Worm (Caenorhabditis elegans) whole organism, dauer: Measurements from ENCODE around the gene rec-8.

ENCODE experiments used
- unc-62 ChIP-seq: sonication (generic microtip); optimal IDR thresholded peaks from 2 replicates; lab custom pipeline; 2017; ENCODE audit warnings: missing biosample characterization, missing genetic modification reagents, missing genetic modification characterization

rec-8 gene

DNA sequence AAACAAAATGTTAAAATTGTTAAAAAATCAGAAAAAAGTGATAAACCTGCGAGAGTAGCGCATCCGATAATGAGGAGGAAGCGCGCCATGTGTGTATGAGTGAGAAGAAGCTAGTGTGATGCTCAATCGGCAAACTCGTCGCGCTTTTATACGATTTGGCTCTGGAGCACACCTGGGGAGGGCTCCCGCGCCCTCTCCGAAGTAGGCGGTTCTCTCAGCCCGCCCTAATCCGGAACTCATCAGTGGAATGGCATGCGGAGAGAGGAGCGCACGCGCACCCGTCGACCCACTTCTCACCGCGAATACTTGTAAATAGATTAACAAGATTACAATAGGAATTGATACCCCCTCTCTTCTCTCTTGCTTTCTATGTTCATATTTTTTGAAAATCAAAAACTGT lies 21.7 kb downstream of the rec-8 start, which contains the start of gene pqn-74:
Gene pqn-74, minus strand, starts transcription at position 122 of the 400 bp plus-strand sequence.
- no peak for TF ChIP-seq unc-62

DNA sequence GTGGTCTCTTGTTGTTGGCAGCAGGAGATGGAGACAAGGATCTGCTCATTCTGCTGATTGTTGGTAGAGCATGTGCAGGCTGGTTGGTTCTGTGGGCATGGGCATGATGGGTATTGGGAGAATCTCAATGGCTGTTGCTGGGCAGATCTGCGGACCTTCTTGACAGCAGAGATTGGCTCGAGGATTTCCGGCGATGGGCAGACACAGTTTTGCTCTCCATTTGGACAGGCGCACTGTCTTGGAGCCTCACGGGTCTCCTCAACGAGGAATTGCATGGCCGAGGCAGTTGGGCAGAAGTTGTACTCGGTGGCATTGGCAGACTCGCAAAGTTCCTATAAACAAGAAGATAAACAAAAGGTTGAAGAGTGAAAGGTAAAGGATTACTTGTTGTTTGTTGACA lies 22.4 kb downstream of the rec-8 start:
- TF ChIP-seq unc-62, result no peak

DNA sequence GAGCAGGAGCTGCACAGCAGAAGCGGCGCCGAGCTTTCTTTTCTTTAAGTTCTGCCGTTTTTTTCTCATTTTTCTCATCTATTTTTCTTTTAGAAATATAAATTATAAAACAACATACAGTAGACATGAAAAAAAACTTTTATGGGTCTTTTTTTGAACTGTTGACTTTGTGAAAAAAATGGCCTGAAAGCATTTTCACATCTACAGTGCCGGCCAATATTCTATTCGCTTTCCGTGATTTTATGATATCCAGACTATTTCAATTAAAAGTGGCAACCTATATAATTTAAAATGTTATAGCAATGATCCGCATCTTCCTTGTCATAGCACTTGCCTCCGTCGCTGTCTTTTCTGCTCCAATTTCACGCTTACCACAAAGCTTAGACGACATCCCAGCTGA lies 24.9 kb downstream of the rec-8 start, which contains the start of gene far-6:
Gene far-6, plus strand, starts transcription at position 301 of the 400 bp plus-strand sequence.
- no peak for TF ChIP-seq unc-62

DNA sequence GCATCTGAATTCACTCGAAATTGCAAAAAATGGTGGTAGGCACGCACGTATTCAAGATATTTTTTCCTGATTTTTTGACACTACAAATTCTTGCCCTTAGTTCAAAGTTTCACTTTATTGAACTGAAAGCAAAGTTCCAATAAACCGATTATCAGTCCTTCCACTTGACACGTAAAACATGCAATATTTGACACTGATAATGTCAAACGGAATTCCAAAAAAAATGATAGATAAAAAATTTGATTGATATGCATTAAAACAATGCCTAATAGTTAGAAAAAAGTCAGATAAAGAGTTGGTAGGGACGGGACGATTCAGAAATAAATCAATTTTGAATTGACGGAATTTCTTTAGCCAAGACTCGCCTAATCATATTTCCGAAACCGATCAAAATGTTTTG lies 25.9 kb downstream of the rec-8 start:
- no peak for TF ChIP-seq unc-62

- TF ChIP-seq unc-62, result no peak
Measured at ce11 chrIV:13323823-13324359, 29.1 kb downstream of the rec-8 start, which contains the start of gene fat-2. Gene fat-2, plus strand, starts transcription at chrIV:13323873.

- TF ChIP-seq unc-62, result no peak
Measured at ce11 chrIV:13322429-13322828, 30.6 kb downstream of the rec-8 start.

DNA sequence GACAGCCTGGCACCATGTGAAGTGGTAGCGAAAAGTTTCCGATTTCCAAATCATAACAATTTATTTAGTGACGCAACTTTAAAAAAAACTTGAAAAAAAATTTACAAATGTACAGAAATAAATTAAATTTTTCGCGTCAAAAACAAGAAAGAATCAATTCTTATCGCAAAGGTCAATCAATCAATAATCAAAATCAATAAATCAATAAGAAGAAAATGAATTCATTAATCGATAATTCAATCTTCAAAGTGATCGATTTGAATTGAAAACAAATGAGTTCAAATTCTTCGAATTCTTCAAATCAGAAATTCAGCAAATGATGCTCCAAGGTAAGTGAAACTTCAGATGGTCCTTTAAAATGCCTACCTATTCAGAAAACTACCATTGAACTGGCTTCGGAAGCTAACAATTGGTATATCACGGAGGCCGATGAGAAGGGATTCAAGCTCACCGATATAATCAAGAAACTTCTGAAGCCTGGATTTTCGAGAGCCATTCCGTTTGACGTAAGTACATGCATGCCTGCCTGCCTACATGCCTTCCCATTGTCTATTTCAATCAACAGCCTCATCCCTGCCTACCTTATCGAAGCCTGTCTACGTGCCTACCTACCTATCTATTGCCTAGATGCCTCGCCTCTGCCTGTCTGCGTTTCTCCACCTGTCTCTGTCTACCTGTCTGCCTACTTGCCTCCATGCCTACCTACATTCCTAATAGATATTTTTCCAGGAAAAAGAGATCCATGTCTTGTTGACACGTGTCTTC lies 32.9 kb downstream of the rec-8 start:
- TF ChIP-seq unc-62, result no peak

ce11 chrIV:13318773-13319172 lies 34.2 kb downstream of the rec-8 start:
- TF ChIP-seq unc-62, result no peak

- TF ChIP-seq unc-62, result no peak
Measured at ce11 chrIV:13315344-13315743, 37.6 kb downstream of the rec-8 start, which contains the start of gene fat-1. Gene fat-1, plus strand, starts transcription at chrIV:13315644.

ce11 chrIV:13314181-13314580 lies 38.8 kb downstream of the rec-8 start:
- no peak for TF ChIP-seq unc-62

DNA sequence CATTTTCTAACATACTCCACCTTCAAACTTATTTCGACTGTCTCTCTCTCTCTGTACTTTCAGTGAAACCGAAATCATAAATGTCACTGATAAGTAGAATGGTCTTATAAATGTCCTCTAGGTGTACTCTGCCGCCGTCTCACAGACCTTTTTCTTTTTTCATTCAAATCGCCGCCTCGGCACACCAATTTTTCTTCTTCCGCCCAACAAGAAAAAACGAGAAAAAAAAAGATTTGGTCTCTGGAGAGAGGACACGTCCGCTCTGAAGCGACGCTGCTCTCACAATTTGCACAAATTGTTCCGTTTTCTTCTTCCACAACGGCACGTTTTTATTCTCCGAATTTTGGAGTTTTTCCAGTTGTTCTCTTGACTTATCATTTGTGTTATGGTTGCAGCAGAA lies 39.8 kb downstream of the rec-8 start:
- TF ChIP-seq unc-62, result no peak

- TF ChIP-seq unc-62, result no peak
Measured at ce11 chrIV:13311331-13312034, 41.5 kb downstream of the rec-8 start.

DNA sequence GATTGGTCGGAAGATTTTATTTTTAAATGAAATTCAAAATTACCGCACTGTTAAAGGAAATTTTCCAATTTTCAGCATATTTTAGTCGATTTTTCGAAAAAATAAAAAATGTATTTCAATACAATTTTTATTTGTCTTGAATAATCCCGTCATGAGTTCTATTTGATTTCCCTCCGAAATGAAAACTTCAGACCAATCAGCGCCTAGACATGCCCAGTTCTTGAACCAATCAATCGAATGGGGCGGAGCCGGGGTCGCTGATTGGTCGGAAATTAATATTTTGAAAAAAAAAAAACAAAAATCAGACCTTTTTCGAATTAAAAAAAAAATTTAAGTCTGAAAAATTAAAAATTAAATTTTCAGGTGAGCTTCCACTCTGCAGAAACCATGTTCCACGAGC lies 43.4 kb downstream of the rec-8 start:
- no peak for TF ChIP-seq unc-62

DNA sequence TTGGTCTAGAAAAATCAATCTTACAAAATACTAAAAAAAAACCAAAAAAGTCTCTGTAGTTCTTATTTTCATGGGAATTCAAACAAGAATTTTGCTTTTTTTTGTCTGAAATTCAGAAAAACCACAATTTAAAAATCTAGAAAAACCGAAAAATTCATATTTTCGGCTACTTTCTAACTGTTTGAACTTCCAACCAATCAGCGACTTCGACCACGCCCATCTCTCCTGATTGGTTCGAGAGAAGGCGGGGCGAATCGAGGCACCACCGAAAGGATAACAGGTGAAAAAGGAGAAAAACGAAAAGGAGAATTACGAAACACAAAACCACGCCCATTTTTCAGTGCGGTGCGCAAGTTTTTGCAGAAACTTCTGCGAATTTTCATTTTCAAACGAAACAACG lies 48.2 kb downstream of the rec-8 start:
- no peak for TF ChIP-seq unc-62

DNA sequence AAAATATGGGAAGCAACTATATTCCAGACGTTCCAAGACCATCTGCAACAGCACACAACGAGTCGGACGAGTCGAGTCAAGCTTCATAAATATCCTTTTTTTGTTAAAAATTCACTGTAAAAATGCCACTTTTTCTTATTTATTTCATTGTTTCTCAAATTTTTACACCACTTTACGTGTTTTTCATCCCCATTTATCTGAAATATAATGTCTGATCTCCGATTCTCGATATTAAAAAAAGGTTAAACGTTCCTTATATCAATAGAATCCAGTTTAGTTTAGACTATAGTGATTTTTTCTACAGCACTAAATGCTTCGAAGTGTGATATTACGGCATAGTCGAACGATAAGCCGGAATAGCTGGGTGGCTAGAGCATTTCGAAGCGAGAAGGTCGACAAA lies 49.6 kb downstream of the rec-8 start, which contains the start of gene Y67H2A.7:
Gene Y67H2A.7, plus strand, starts transcription at position 301 of the 400 bp plus-strand sequence.
- no peak for TF ChIP-seq unc-62

DNA sequence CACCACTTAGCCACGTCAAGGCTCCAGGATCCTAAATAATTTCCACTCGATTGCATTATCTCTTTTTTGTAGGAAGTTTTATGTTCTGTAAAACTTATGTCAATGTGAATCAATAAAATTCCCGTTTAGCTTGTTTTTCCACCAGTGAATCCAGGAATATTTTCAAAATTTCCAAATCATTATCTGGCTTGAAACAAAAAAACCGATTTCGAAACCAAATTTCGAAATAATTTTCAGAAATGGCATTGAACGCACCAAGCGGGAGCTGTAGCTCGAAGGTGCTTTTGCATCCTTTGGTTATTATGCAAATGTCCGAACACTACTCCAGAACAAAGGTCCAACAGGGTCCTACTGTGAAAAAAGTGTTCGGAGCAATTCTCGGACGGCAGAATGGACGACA lies 52.4 kb downstream of the rec-8 start, which contains the start of gene csn-6:
Gene csn-6, plus strand, starts transcription at position 234 of the 400 bp plus-strand sequence.
- no peak for TF ChIP-seq unc-62

DNA sequence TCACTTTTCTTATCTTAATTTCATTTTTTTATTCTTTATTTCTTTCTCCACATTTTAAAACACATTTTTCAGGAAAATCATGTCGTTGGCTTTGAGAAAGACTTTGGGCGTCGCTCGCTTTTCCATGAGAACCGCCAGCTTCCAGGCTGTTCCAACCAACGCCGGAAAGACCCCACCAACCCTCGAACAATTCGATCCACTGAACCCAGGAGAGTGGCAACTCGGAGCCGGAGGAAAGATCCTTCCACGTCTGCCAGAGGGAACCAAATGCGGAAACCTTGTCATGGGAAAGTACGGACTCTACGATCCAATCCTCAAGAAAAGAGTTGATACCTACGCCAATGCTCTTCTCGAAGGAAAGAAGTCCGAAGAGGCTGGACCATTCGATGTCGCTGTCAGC lies 52.9 kb downstream of the rec-8 start, which contains the start of gene kdp-1:
Gene kdp-1, plus strand, starts transcription at position 80 of the 400 bp plus-strand sequence.
- TF ChIP-seq unc-62, result no peak
